Fruit fly (Drosophila melanogaster) Kc167 (cell line): ENCODE measurements around the gene OS9.

Source experiments
- Myc ChIP-seq: fragments of >200 bp; optimal IDR thresholded peaks from 2 replicates; lab custom pipeline; 2017; ENCODE audit warnings: missing external identifiers
- Sin3A ChIP-seq: fragments of >200 bp; optimal IDR thresholded peaks from 2 replicates; lab custom pipeline; 2018; ENCODE audit warnings: missing external identifiers
- h ChIP-seq: fragments of >200 bp; optimal IDR thresholded peaks from 3 replicates; lab custom pipeline; 2018; ENCODE audit warnings: missing external identifiers
- insv ChIP-seq: fragments of >200 bp; optimal IDR thresholded peaks from 3 replicates; lab custom pipeline; 2018; ENCODE audit warnings: missing external identifiers
- psq ChIP-seq: fragments of >200 bp; optimal IDR thresholded peaks from 2 replicates; lab custom pipeline; 2017; ENCODE audit warnings: missing external identifiers
- ttk ChIP-seq: sonication (Bioruptor generic); optimal IDR thresholded peaks from 2 replicates; lab custom pipeline; 2017; ENCODE audit warnings: missing external identifiers

OS9 gene

DNA sequence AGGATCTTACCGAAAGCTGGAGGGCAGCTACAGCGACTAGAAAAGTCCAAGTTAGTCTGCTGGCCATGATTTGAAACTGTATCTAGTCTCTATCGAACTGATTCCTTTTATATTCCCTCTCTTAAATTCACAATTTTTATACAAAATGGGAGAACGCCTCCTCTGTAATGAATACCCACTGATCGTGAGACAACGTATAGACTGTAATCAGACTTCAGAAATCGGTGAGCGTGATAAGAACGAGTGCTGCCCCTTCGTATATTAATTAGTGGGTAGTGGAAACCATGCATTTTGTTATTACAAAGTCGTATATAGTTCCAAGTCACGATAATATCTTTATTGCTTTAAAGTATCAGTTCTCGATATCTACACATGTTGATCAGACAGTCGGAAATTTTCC lies at the start of gene OS9:
Gene OS9 (minus strand): TSS at position 101 of the 400 bp plus-strand sequence.
- TF ChIP-seq Myc (lab: Kevin White, UChicago): no peak
- no peak for TF ChIP-seq ttk (lab: Kevin White, UChicago)
- no peak for TF ChIP-seq Sin3A (lab: Kevin White, UChicago)
- TF ChIP-seq insv (lab: Kevin White, UChicago): no peak
- TF ChIP-seq psq: no peak
- TF ChIP-seq h (lab: Kevin White, UChicago): no peak

DNA sequence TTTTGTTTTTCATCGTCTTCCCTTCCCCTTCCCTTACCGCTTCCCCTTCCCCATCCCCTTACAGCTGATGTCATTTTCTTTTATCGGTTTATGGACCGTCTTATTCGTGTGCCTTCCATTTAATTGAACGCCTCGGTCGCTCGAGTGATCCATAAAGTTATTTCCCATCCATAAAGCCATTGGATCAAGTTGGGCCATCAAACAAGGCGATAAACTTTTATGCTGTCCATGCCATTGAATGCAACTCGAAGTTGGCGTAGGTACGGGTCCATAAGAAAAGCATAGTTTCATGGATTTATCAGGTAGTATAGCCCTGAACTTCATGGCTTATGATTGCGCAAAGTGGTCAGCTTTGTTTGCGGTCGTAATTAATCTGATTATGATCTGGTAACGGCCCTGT lies 38.8 kb upstream of the OS9 start:
- no peak for TF ChIP-seq insv (lab: Kevin White, UChicago)
- no peak for TF ChIP-seq Sin3A (lab: Kevin White, UChicago)
- no peak for TF ChIP-seq ttk (lab: Kevin White, UChicago)
- no peak for TF ChIP-seq psq
- TF ChIP-seq Myc (lab: Kevin White, UChicago): no peak
- TF ChIP-seq h (lab: Kevin White, UChicago): no peak

DNA sequence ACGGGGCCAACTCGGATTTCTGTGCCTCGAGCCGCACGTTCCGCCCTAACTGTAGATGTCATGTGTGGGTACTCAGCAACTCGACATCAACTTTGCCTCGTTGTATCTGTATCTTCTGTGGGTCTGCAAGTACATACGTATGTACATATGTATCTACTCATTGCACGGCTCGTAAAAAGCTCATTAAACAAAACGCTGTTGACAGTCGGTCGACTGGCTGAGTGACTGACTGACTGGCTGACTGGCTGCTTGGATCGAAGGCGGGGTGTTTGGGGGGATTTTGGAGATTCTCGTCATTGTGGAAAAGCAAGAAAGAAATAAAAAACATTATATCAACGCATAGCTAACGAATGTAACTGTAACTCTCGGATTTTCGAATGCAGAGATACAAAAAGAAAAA lies 38.0 kb upstream of the OS9 start:
- TF ChIP-seq Myc (lab: Kevin White, UChicago) (no peak), psq (no peak), insv (lab: Kevin White, UChicago) (no peak), ttk (lab: Kevin White, UChicago) (no peak), Sin3A (lab: Kevin White, UChicago) (no peak)

DNA sequence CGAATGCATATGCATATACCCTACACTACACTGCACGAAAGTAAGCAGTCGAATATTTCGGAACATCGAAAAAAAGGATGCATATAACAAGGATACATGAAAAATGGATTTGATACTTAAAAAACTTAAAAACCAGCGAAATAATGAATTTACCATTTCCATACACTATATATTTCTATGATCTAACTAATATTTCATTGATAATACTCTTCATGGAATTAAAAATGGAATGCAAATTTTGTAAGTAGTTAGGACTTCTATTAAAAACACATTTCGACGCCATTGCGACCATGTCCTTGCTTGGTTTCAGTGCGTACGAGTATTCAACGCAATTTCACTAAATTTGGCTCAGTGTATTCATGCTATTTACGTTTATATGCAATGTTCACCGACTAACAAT lies 35.8 kb upstream of the OS9 start:
- TF ChIP-seq Myc (lab: Kevin White, UChicago): no peak
- no peak for TF ChIP-seq h (lab: Kevin White, UChicago)
- TF ChIP-seq psq: no peak
- no peak for TF ChIP-seq Sin3A (lab: Kevin White, UChicago)
- TF ChIP-seq insv (lab: Kevin White, UChicago): no peak
- TF ChIP-seq ttk (lab: Kevin White, UChicago): no peak

DNA sequence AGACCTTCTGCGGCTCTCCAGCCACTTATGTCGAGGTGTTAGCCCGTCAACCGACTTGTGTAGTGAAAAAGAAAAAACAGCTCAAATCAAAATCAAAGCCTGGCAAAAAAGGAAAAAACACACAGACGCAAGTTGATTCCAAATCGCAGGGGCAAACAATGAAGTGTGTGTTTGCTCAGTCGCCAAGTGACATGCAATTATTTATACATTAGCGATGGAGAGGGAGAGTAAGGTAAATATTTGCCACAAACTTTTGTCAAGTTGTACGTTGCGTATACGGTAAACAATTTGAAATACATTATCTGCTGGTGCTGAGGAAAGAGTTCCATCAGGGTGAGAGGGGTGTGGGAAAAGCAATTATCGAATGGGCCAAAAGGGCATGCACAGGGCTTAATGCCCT lies 31.8 kb upstream of the OS9 start:
- TF ChIP-seq ttk (lab: Kevin White, UChicago): no peak
- no peak for TF ChIP-seq Myc (lab: Kevin White, UChicago)
- no peak for TF ChIP-seq insv (lab: Kevin White, UChicago)
- no peak for TF ChIP-seq Sin3A (lab: Kevin White, UChicago)
- TF ChIP-seq psq: no peak
- no peak for TF ChIP-seq h (lab: Kevin White, UChicago)

DNA sequence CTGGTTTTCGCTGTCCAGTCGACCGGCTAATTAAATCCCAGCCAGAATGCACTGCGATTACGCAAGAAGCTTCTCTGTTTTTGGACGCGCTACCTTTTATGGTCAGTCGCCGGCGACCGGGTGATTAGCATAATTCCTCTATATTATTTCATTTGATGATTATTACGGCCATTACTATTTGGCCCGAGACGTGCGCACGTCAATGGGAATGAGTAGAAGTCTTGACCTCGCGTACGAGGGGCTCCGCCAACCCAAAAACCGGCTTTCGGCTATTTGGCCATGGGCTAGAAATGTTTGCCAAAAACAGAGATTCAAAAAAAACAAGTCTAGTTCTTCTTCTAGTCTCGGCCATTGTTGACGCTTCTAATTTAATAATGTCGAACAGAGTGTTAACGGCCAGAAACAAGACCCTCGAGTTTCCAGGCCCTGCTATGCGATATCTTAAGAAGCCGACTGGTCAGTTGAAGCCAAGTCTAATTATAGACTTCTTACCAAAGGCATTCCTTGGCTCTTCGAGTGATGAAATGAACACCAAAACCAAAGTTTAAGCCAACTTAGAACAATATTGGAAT lies 26.2 kb upstream of the OS9 start:
- TF ChIP-seq psq (no peak), ttk (lab: Kevin White, UChicago) (no peak), h (lab: Kevin White, UChicago) (no peak), Myc (lab: Kevin White, UChicago) (no peak), Sin3A (lab: Kevin White, UChicago) (no peak), insv (lab: Kevin White, UChicago) (no peak)

DNA sequence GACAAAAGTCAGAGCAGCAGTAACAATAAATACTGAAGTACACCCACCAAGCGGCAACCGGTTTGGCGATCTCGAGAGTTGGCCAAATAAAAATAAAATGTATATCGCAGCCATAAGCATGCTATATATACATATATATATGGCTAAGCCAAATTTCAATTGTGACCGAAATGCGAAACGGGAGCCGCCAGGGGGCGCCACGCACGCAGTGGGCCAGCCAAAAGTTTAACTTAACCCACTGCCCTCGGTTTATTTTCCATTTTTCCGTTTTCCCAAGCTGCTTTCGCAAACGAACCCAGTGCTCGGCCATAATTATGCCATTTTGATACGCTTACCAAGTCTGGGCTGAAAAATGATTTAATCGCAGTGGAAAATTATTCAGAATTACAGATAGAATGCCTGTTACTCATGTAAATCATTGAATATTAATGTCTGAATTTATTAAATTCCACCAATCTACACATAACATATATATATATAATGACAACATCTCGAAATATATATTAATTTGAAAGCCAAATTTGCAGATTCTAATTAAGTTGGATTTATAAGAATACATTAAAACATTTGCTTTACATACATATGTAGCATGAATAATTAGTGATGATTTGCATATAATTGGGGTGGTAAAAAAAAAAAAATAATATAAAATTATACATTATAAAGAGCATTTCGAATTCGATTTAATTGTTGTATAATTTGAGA lies 23.5 kb upstream of the OS9 start:
- TF ChIP-seq ttk (lab: Kevin White, UChicago) (no peak), psq (no peak), h (lab: Kevin White, UChicago) (no peak), Myc (lab: Kevin White, UChicago) (no peak), insv (lab: Kevin White, UChicago) (no peak), Sin3A (lab: Kevin White, UChicago) (no peak)

DNA sequence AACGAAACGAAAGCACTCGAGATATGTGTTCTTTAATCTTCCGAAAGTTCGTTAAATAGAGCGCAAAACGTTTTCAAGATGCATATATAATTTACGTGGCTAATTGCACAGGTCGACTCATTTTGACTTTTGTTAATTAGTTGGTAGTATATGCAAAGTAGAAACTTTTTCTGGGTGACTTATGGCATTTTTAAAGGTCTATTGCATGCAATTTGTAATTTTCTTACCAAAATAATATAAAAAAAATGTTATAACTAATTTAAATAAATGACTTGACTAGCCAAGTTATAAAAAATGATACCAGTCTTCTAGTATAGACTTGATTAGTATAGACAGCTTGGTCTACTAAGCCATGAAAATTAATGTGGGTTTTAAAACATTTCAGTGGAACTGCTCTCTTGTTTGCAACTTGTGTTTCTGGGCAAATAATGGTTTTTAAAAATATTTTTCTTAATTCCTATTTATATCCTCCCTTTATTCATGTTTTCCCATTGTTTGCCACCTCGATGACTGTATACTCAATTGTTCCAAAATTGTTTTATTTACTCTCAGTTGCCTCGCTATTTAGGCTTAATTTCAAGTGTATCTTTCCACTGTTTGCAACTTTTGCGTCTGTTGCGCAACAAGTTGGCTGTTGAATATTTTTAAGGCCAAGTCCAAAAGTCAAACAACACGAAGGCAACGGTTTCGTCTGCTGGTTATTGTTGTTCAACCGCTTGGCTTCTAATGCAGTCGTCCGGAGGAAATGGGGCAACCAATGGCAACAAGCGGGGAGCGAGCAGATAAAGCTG lies 21.8 kb upstream of the OS9 start:
- TF ChIP-seq ttk (lab: Kevin White, UChicago): no peak
- no peak for TF ChIP-seq insv (lab: Kevin White, UChicago)
- TF ChIP-seq h (lab: Kevin White, UChicago): no peak
- no peak for TF ChIP-seq Sin3A (lab: Kevin White, UChicago)
- no peak for TF ChIP-seq psq
- no peak for TF ChIP-seq Myc (lab: Kevin White, UChicago)

DNA sequence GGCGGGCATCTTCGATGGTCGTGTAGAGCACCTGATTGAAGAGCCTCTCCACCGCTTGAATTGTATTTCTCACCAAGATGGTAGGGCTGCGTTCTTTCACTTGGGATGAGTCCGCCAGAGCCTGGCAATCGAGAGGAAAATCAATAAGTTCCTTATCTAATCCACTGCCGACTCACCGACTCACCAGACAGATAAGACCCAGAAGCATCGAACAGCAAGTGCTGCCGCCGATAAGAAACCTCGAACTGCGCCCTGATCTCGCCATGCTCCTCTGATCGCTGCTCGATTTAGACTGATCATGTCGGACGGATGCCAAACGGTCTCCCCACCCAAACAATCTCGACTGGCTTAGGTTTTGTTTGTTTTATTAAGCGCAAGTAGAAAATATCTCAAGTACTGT lies 1.1 kb upstream of the OS9 start, which contains the start of gene Hf:
Gene Hf (minus strand): TSS at position 296 of the 400 bp plus-strand sequence.
- TF ChIP-seq insv (lab: Kevin White, UChicago) (no peak), ttk (lab: Kevin White, UChicago) (no peak), psq (no peak), h (lab: Kevin White, UChicago) (no peak), Myc (lab: Kevin White, UChicago) (no peak), Sin3A (lab: Kevin White, UChicago) (no peak)

DNA sequence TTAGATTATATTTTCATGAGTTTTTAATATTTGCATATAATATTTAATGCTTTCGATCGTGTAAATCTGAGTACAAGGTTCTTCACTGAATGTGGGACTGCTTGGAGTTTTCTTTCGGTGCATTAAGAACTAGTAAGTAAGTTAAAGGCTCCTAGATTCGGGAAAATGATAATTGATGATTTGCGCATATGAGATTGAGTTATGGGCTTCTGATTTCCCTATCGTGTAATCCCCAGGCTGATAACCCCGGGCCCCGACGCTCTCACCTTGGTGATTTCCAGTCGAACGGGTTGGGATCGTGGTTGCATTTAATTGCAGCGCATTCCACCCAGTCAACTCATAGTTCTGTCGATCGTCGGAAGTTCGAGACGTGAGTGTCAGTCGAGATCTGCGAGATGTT lies 2.5 kb downstream of the OS9 start, which contains the start of gene CG10680:
Gene CG10680 (plus strand): TSS at position 301 of the 400 bp plus-strand sequence.
- TF ChIP-seq h (lab: Kevin White, UChicago): no peak
- no peak for TF ChIP-seq psq
- TF ChIP-seq insv (lab: Kevin White, UChicago): no peak
- no peak for TF ChIP-seq ttk (lab: Kevin White, UChicago)
- no peak for TF ChIP-seq Sin3A (lab: Kevin White, UChicago)
- TF ChIP-seq Myc (lab: Kevin White, UChicago): no peak

DNA sequence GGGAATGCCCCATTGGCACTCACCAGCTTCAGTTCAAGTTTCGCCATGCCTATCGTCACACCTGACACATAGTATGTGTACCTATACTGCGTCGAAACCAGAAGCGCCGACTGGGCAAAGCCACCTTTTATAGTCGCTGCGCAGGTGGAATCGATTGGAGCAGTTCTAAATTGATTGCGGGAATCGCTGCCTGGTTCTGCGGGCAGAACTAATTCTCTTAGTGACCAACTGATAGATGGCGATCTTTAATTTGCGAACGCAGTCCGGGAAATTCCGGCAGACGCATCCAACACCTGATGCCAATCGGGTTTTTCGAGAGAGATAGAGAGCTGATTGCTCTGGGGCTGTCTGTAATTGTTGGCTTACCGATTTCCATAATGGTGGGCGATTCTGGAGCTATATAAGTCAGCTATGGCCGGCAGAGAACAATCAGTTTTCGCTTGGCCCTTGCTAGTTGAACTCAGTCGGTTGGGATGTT lies 4.0 kb downstream of the OS9 start, which contains the start of the genes CG13965 and CG16772:
Gene CG13965 (minus strand): TSS at position 101 of the 478 bp plus-strand sequence.
Gene CG16772 (plus strand): TSS at position 428 of the 478 bp plus-strand sequence.
- TF ChIP-seq Sin3A (lab: Kevin White, UChicago) (no peak), insv (lab: Kevin White, UChicago) (no peak), Myc (lab: Kevin White, UChicago) (no peak), h (lab: Kevin White, UChicago) (no peak), psq (no peak), ttk (lab: Kevin White, UChicago) (no peak)
